Worm (Caenorhabditis elegans) whole organism, L4/young adult: ENCODE measurements around the gene M03E7.1.

Experiments used
- W03F9.2 ChIP-seq: fragments of 150-350 bp; optimal IDR thresholded peaks from 2 replicates; lab custom pipeline; 2014; ENCODE audit warnings: missing biosample characterization, missing genetic modification characterization
- dao-5 ChIP-seq: sonication (generic microtip); optimal IDR thresholded peaks from 2 replicates; lab custom pipeline; 2016; ENCODE audit warnings: missing genotype, missing genetic modification characterization, moderate library complexity, missing compliant biosample characterization
- him-1 ChIP-seq: sonication (generic microtip); optimal IDR thresholded peaks from 2 replicates; lab custom pipeline; 2016; ENCODE audit warnings: missing genotype, missing genetic modification reagents, missing genetic modification characterization, missing compliant biosample characterization

Gene M03E7.1

DNA sequence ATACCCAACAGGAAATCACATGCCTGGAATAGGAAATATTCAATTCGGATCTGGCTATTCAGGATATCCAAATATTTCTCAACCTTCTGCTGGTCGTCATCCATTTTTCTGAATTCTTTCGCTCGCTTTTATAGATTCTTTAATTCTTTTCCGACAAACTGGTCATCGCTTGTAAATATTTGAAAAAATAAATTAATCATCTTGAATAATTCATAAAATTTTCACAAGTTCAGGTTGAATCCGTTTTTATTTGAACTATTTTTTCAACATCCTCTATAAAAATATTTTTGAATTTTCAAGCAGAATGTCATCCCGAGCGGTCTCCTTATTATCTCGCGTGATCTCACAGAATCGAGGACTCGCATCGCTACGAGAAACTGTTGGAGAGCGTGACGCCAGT lies 28.1 kb upstream of the M03E7.1 start, which contains the start of gene mrpl-48:
TSS of gene mrpl-48 (plus strand) at position 301 of the 400 bp plus-strand sequence.
- TF ChIP-seq W03F9.2 (tag; lab: Kevin White, UChicago) = no peak
- no peak for TF ChIP-seq him-1
- TF ChIP-seq dao-5 (tag; lab: Kevin White, UChicago) = no peak

DNA sequence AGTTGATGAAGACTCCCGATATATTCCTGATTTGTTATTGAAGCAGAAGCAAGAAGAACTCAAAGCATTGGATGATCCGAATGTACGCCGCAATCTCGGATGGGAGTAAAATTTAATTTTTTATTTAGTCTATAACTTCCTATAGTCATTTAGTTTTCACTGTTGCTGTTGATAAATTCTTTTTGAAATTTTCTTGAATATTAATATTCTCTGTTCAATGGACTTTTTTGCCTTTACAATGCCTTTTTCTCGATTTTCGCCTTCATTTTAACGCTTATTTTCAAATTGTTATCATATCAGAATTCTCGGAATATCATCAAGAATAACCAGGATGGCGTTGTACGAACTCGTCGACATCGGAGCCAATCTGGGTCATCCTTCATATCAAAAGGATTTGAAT lies 27.2 kb upstream of the M03E7.1 start, which contains the start of gene crn-2:
TSS of gene crn-2 (plus strand) at position 301 of the 400 bp plus-strand sequence.
- TF ChIP-seq him-1 (no peak), dao-5 (tag; lab: Kevin White, UChicago) (no peak), W03F9.2 (tag; lab: Kevin White, UChicago) (no peak)

DNA sequence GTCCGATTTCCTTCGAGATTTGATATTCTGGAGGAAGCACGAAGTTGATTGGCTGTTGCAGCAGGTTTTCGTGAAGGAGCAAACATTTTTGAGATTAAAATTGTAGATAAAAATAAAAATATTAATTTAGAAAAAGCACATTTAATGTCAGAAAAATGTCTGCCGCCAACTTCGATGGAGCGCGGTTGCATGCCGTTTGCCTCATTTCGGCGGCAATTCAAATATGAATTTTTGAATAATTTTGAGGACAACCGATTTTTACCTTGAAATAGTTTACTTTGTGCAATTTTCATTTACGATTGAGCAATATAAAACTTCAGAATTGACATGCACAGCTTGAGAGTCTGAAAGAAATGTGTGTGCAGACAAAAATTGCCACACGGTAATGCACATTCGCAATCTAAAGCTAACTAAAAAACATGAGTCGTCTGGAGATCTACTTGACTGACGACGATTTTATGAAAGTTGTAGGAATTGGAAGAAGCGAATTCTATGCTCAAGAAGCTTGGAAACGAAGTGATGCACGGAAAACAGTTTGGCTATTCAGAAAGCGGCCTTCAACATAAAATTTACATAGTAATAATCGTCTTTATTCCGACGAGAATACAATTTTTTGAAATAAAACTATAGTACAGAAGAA lies 25.0 kb upstream of the M03E7.1 start, which contains the start of gene zhit-1:
TSS of gene zhit-1 (minus strand) at position 161 of the 640 bp plus-strand sequence.
- TF ChIP-seq dao-5 (tag; lab: Kevin White, UChicago) (no peak), W03F9.2 (tag; lab: Kevin White, UChicago) (peak; percentile 1)

DNA sequence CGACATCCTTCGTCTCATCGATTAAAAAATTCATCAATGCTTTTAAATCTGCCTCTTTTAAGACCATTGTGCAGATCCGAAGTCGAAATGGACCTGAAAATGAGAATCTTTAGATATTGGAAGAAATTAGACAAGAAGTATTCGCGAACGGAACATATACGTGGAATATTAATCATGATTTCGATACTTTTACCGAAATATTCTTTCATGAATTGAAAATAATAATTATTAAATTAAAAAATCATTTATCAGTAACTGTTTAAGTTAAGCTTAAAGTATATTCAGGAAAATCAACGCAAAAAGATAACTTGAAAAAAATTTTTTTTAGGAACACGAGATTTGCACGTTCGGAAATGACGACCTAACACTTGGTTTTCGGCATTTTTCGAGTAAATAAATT lies 20.2 kb upstream of the M03E7.1 start, which contains the start of gene CD4.8:
TSS of gene CD4.8 (minus strand) at position 101 of the 400 bp plus-strand sequence.
- TF ChIP-seq W03F9.2 (tag; lab: Kevin White, UChicago) (no peak), him-1 (no peak), dao-5 (tag; lab: Kevin White, UChicago) (no peak)

DNA sequence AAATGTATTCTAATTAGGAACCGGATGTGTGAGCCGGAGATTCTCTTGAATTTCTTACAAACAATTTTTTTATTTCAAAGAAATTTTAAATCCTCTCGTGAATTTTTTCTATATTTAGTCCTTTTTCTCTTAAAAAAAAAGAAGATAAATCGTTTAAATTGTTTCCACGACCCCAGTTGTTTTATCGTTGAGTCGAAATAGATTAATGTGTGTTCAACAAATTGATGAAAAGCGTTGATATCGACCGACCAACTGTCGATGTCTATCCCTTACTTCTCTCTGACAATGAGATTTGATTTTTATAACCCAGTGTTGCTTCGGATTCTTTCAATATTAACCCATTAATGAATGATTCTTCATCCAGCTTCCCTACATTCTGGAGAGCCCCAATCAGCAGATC lies 15.2 kb upstream of the M03E7.1 start, which contains the start of gene CD4.1:
TSS of gene CD4.1 (plus strand) at position 301 of the 400 bp plus-strand sequence.
- no peak for TF ChIP-seq him-1

DNA sequence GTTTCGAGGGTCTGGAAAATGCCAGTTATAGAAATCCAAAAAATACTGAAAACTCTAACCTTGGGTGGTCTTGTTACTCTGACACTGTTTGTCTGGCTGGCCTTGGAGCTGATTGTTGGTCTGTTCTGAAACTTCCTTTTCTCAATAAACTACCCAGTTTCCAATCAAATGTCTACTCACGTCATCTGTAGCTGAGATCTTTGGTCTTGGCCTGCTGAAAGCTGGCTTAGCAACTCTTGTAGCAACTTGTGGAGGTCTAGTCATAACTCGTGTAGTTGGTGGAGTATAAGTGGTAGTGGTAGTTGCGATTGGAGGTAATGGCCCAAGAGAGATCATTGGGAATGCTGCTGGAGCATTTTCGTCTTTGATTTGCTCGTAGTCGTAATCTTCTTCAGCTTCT lies 11.3 kb upstream of the M03E7.1 start:
- TF ChIP-seq dao-5 (tag; lab: Kevin White, UChicago) (no peak), him-1 (no peak), W03F9.2 (tag; lab: Kevin White, UChicago) (no peak)

DNA sequence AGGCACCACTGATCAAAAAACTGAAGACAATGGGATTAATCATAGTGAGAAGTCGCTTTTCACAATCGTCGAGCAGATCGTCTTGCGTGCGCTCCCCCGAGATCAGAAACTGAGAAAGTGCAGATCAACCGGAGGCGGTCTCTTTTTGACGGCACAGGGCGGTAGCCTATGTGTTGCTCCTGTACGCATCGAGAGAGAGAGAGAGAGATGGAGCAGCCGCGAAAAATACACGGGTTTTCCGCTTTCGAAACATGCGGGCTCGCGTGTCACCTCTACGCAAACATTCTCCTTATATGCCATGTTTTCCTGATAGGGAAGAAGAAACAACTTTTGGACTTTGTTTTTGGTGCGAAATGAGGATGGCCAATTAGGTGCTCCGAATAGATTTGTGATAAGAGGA lies 8.4 kb upstream of the M03E7.1 start, which contains the start of gene lrpc-1:
TSS of gene lrpc-1 (minus strand) at position 101 of the 400 bp plus-strand sequence.
- TF ChIP-seq him-1 = no peak
- TF ChIP-seq W03F9.2 (tag; lab: Kevin White, UChicago) = no peak
- no peak for TF ChIP-seq dao-5 (tag; lab: Kevin White, UChicago)

DNA sequence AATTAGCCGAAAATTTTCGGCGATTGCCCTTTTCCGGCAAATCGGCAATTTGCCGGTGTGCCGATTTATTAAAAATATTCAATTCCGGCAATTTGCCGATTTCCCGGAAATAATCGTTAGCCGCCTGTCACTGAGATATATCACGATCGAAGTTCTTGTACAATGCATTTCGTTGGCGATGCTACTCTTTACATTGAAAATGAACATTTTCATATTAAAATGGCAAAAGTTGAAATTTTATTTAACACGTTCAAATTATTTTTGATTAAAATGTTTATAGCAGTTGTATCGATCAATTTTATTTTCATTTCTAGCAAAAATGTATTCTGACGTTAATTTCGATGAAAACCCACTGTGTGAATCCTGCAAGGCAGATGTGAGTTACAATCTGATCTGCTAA lies 6.8 kb upstream of the M03E7.1 start, which contains the start of gene M03E7.3:
TSS of gene M03E7.3 (plus strand) at position 301 of the 400 bp plus-strand sequence.
- TF ChIP-seq W03F9.2 (tag; lab: Kevin White, UChicago) (no peak), him-1 (no peak), dao-5 (tag; lab: Kevin White, UChicago) (no peak)

DNA sequence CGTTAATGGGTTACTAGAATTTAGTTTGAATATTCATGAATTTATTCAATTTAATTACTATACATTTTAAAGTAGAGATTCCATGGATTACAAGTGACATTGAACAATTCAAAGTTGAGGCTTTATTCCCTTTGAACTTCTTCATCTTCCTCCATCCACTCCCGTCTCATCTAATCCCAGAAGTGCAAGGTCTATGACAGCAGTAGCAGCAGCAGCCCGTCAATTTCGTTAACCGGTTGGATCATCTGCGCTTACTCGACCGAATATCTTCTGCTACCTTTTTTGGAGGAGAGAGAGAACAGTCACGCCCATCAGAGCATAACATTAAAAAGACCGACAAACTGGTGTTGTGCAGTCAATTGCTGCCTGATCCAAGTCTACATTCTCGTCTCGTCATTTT lies 4.2 kb upstream of the M03E7.1 start, which contains the start of gene M03E7.2:
TSS of gene M03E7.2 (plus strand) at position 301 of the 400 bp plus-strand sequence.
- TF ChIP-seq W03F9.2 (tag; lab: Kevin White, UChicago) (no peak), dao-5 (tag; lab: Kevin White, UChicago) (no peak), him-1 (no peak)

DNA sequence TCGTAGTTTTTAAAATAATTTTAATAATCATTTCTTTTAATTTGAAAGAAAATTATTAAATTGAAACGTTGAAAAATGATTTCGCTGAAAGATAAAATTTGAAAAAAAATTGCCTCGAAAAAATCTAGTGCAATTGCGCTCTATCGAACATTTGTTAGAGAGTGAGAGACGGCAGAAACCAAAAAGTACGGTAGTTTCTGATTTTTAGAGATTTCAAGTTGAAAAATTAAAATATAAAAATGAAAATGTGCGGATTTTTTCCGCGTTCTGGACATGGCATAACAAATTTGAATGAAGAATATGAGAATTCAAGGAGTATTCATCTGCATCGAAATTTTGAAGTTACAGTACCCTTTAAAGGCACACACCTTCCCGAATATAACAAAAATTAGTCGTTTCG lies 2.1 kb upstream of the M03E7.1 start:
- TF ChIP-seq W03F9.2 (tag; lab: Kevin White, UChicago) (no peak), him-1 (no peak), dao-5 (tag; lab: Kevin White, UChicago) (no peak)

DNA sequence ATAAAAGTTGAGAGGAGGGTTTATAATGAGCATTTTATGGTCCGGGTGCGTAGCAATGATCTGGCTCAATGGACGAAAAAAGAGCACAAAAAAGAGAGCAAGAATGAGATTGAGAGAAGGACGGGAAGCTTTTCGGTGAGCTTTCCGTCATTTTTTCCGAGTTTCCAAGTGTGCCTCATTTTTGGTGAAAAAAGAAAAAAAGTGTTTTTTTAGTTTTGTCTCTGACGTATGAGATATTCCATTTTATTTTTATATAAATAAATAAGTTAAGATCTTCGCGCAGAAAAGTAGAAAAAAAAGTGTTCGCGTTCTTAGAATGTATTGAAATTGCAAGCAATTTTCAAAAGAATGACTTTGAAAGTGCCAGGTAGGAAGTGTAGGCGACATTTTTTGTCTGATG lies 1.4 kb upstream of the M03E7.1 start, which contains the start of gene memb-2:
TSS of gene memb-2 (minus strand) at position 101 of the 400 bp plus-strand sequence.
- TF ChIP-seq W03F9.2 (tag; lab: Kevin White, UChicago) = no peak
- no peak for TF ChIP-seq him-1
- no peak for TF ChIP-seq dao-5 (tag; lab: Kevin White, UChicago)

DNA sequence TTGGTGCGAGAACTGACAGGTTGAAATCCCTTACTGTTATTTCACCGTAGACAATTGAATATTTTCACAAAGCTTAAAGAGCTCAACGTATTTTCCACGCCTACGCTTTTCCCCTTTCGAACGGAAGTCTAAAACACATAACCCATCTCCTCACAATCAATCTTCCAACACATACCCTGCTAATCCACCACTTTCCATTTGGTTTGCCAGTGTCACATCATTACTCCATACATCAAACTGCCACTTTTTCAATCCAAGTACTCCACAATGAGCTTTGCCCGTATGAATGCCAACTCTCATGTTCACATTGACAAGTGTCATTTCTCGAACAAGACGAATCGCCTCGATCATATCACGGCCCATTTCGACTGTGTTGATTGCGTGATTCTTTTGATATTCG lies 6.5 kb downstream of the M03E7.1 start:
- no peak for TF ChIP-seq dao-5 (tag; lab: Kevin White, UChicago)
- no peak for TF ChIP-seq him-1
- no peak for TF ChIP-seq W03F9.2 (tag; lab: Kevin White, UChicago)

DNA sequence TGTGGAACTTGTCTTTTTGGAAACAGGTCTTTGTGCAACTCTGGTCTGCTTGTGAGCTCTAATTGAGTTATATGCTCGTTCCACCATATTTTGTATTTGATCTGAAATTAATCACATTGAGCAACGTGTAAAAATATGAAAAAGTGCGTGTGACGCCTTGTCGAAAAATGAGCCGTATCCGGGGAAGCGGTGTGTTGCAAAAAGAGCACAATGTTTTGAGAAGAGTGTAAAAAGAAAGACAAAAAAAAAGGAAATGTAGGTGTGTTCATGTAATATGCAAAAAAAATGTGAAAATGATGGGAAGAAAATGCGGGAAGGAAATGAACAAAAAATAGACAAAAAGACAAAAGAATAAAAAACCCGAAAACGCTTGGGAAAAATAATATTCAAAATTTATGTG lies 9.3 kb downstream of the M03E7.1 start, which contains the start of gene acy-4:
TSS of gene acy-4 (minus strand) at position 101 of the 400 bp plus-strand sequence.
- no peak for TF ChIP-seq him-1
- TF ChIP-seq W03F9.2 (tag; lab: Kevin White, UChicago) = no peak
- no peak for TF ChIP-seq dao-5 (tag; lab: Kevin White, UChicago)

DNA sequence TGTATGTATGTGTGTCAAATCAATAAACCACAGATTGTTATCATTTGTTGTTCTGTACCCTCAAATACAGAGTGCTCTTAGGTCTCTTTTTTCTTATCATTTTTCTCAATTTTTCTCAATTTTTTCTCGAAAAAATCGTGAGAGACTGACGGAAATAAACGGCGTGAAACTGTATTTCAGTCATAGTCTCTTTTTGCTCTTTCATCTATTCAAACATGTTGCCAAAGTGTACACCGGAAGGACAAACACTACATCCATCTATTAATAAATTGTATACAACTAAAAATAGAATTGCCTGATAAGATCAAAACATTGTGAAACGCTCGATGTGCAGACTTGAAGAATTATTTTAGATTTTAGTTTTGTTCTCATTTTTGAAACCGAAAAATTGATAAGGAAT lies 13.0 kb downstream of the M03E7.1 start:
- no peak for TF ChIP-seq him-1
- no peak for TF ChIP-seq dao-5 (tag; lab: Kevin White, UChicago)
- TF ChIP-seq W03F9.2 (tag; lab: Kevin White, UChicago) = no peak
